Worm (Caenorhabditis elegans) whole organism, L3 larva: Measurements from ENCODE around the gene Y9C9A.16.

Experiments used
- ZK546.5 ChIP-seq: sonication (generic microtip); optimal IDR thresholded peaks from 2 replicates; lab custom pipeline; 2017; ENCODE audit warnings: missing biosample characterization, missing genetic modification characterization
- aly-2 ChIP-seq: fragments of 150-350 bp; optimal IDR thresholded peaks from 2 replicates; lab custom pipeline; 2014; ENCODE audit warnings: missing biosample characterization, missing genetic modification characterization
- ama-1 ChIP-seq: fragments of 150-350 bp; optimal IDR thresholded peaks from 2 replicates; lab custom pipeline; 2018
- ceh-16 ChIP-seq: sonication (generic microtip); optimal IDR thresholded peaks from 2 replicates; lab custom pipeline; 2017; ENCODE audit warnings: missing biosample characterization, missing genetic modification characterization
- ceh-82 ChIP-seq: fragments of 150-350 bp; optimal IDR thresholded peaks from 2 replicates; lab custom pipeline; 2014; ENCODE audit warnings: missing biosample characterization, missing genetic modification characterization
- ceh-9 ChIP-seq: sonication (generic microtip); optimal IDR thresholded peaks from 2 replicates; lab custom pipeline; 2018; ENCODE audit warnings: missing biosample characterization, missing genetic modification characterization
- daf-12 ChIP-seq: fragments of 150-350 bp; optimal IDR thresholded peaks from 2 replicates; lab custom pipeline; 2014; ENCODE audit warnings: missing biosample characterization, missing genetic modification reagents, missing genetic modification characterization
- egl-27 ChIP-seq: sonication (generic microtip); optimal IDR thresholded peaks from 4 replicates; lab custom pipeline; 2017; ENCODE audit warnings: missing biosample characterization, missing genetic modification reagents, missing genetic modification characterization
- egl-5 ChIP-seq: fragments of 150-350 bp; optimal IDR thresholded peaks from 2 replicates; lab custom pipeline; 2017; ENCODE audit warnings: missing biosample characterization, missing genetic modification reagents, missing genetic modification characterization, inconsistent platforms
- elt-1 ChIP-seq: fragments of 150-350 bp; optimal IDR thresholded peaks from 2 replicates; lab custom pipeline; 2014; ENCODE audit warnings: missing biosample characterization, missing genetic modification characterization
- elt-2 ChIP-seq: sonication (generic microtip); optimal IDR thresholded peaks from 2 replicates; lab custom pipeline; 2016; ENCODE audit warnings: missing genetic modification reagents, mild to moderate bottlenecking, missing genetic modification characterization, missing compliant biosample characterization
- eor-1 ChIP-seq, 2 experiments: fragments of 150-350 bp; optimal IDR thresholded peaks; 2 replicates each; lab custom pipeline; 2014 to 2018; ENCODE audit warnings: missing biosample characterization in 2 of 2, missing genetic modification characterization in 2 of 2
- fkh-10 ChIP-seq: sonication (generic microtip); optimal IDR thresholded peaks from 2 replicates; lab custom pipeline; 2017; ENCODE audit warnings: missing biosample characterization, missing genetic modification reagents, missing genetic modification characterization
- fkh-2 ChIP-seq: fragments of 150-350 bp; optimal IDR thresholded peaks from 2 replicates; lab custom pipeline; 2014; ENCODE audit warnings: missing biosample characterization, missing genetic modification reagents, missing genetic modification characterization
- fos-1 ChIP-seq: fragments of 150-350 bp; optimal IDR thresholded peaks from 2 replicates; lab custom pipeline; 2014; ENCODE audit warnings: missing biosample characterization, missing genetic modification characterization
- hmg-11 ChIP-seq: sonication (generic microtip); optimal IDR thresholded peaks from 2 replicates; lab custom pipeline; 2016; ENCODE audit warnings: missing genetic modification characterization, missing compliant biosample characterization
- lin-15B ChIP-seq: fragments of 150-350 bp; optimal IDR thresholded peaks from 2 replicates; lab custom pipeline; 2014; ENCODE audit warnings: missing biosample characterization, missing genetic modification characterization
- lsy-12 ChIP-seq: sonication (generic microtip); optimal IDR thresholded peaks from 2 replicates; lab custom pipeline; 2016; ENCODE audit warnings: mild to moderate bottlenecking, missing genetic modification characterization, missing compliant biosample characterization
- mdl-1 ChIP-seq: fragments of 150-350 bp; optimal IDR thresholded peaks from 2 replicates; lab custom pipeline; 2014; ENCODE audit warnings: missing biosample characterization, missing genetic modification characterization
- nfya-1 ChIP-seq: sonication (generic microtip); optimal IDR thresholded peaks from 2 replicates; lab custom pipeline; 2017; ENCODE audit warnings: missing genetic modification characterization, mild to moderate bottlenecking, missing compliant biosample characterization, antibody characterized with exemption, moderate library complexity; ENCODE audit not compliant: insufficient read depth
- nhr-11 ChIP-seq: fragments of 150-350 bp; optimal IDR thresholded peaks from 2 replicates; lab custom pipeline; 2014; ENCODE audit warnings: missing biosample characterization, missing genetic modification characterization
- nhr-12 ChIP-seq: fragments of 150-350 bp; optimal IDR thresholded peaks from 2 replicates; lab custom pipeline; 2014; ENCODE audit warnings: missing biosample characterization, missing genetic modification characterization
- nhr-23 ChIP-seq: fragments of 150-350 bp; optimal IDR thresholded peaks from 2 replicates; lab custom pipeline; 2014; ENCODE audit warnings: missing biosample characterization, missing genetic modification reagents, missing genetic modification characterization
- nhr-25 ChIP-seq: sonication (generic microtip); optimal IDR thresholded peaks from 2 replicates; lab custom pipeline; 2017; ENCODE audit warnings: missing biosample characterization, missing genetic modification characterization
- nhr-67 ChIP-seq: fragments of 150-350 bp; optimal IDR thresholded peaks from 2 replicates; lab custom pipeline; 2014; ENCODE audit warnings: missing biosample characterization, missing genetic modification characterization
- nhr-77 ChIP-seq: fragments of 150-350 bp; optimal IDR thresholded peaks from 2 replicates; lab custom pipeline; 2014; ENCODE audit warnings: missing biosample characterization, missing genetic modification characterization
- pha-4 ChIP-seq: fragments of 150-350 bp; optimal IDR thresholded peaks from 2 replicates; lab custom pipeline; 2014; ENCODE audit warnings: missing biosample characterization, missing genetic modification reagents, missing genetic modification characterization
- pqm-1 ChIP-seq: fragments of 150-350 bp; optimal IDR thresholded peaks from 2 replicates; lab custom pipeline; 2017; ENCODE audit warnings: missing biosample characterization, missing genetic modification characterization, inconsistent platforms
- sea-2 ChIP-seq: fragments of 150-350 bp; sonication (generic microtip); optimal IDR thresholded peaks from 4 replicates; lab custom pipeline; 2014; ENCODE audit warnings: missing biosample characterization, missing genetic modification reagents, missing genetic modification characterization
- snpc-4 ChIP-seq: fragments of 150-350 bp; optimal IDR thresholded peaks from 2 replicates; lab custom pipeline; 2014; ENCODE audit warnings: missing biosample characterization, missing genetic modification characterization
- unc-39 ChIP-seq: sonication (generic microtip); optimal IDR thresholded peaks from 4 replicates; lab custom pipeline; 2017; ENCODE audit warnings: missing biosample characterization, missing genetic modification characterization
- ztf-11 ChIP-seq: fragments of 150-350 bp; optimal IDR thresholded peaks from 2 replicates; lab custom pipeline; 2014; ENCODE audit warnings: missing biosample characterization, missing genetic modification characterization
- ztf-4 ChIP-seq: fragments of 150-350 bp; optimal IDR thresholded peaks from 2 replicates; lab custom pipeline; 2014; ENCODE audit warnings: missing biosample characterization, missing genetic modification characterization

Y9C9A.16 gene

DNA sequence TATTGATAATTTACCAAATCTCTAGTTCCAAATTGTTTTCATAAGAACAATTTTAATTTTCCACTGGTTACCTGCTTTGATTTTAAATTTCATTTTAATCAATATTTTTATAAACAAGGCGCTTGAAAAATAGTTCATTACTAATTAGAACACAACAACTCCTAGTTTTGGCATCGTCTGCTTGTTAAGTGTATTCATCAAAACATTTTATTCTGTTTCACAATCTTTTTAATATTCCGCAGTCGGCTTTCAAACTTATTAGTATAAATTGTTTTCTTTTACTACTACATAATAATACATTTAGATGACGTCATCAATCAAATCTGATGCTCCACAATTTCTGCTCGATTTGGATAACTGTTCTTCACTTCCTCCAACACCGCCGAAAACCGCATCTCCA, 26.5 kb upstream of the Y9C9A.16 start, which contains the start of gene pes-1:
Gene pes-1 (plus strand): TSS at position 301 of the 400 bp plus-strand sequence.
- TF ChIP-seq hmg-11 (tag; lab: Kevin White, UChicago) (no peak), fos-1 (tag; lab: Kevin White, UChicago) (no peak)
- TF ChIP-seq, all 47 proteins: peak for 0

DNA sequence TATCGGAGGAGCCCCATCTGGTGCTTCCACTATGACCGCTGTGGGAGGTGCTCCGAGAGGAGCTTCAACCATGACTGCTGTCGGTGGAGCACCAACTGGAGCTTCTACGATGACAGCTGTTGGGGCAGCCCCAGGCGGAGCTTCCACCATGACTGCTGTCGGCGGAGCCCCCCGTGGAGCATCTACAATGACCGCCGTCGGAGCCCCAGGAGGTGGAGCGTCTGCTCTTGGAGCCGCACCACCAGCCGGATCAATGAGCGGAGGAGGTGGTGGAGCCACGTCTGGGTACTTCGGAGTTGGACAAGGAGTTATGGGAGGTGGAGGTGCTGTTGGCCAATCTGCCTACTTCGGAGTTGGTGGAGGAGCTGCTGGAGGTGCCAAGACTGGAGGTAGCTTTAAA, 21.0 kb upstream of the Y9C9A.16 start:
- no peak for TF ChIP-seq elt-2 (tag; lab: Kevin White, UChicago)
- no peak for TF ChIP-seq ceh-9 (tag; lab: Kevin White, UChicago)
- TF ChIP-seq eor-1 (tag; optimal IDR thresholded peaks at IDR 0.05; lab: Kevin White, UChicago) = no peak
- no peak for TF ChIP-seq sea-2 (GFP tag; lab: Kevin White, UChicago)
- TF ChIP-seq elt-1 (tag; lab: Kevin White, UChicago) = no peak
- TF ChIP-seq lin-15B (tag; lab: Kevin White, UChicago) = no peak
- TF ChIP-seq pqm-1 (tag; lab: Kevin White, UChicago) = no peak
- no peak for TF ChIP-seq daf-12
- no peak for TF ChIP-seq lsy-12 (tag; lab: Kevin White, UChicago)
- TF ChIP-seq ZK546.5 (tag; lab: Kevin White, UChicago) = no peak
- TF ChIP-seq fkh-10 (GFP tag; lab: Kevin White, UChicago) = no peak
- TF ChIP-seq ceh-82 (tag; lab: Kevin White, UChicago) = no peak
- no peak for TF ChIP-seq ceh-16 (tag; lab: Kevin White, UChicago)

DNA sequence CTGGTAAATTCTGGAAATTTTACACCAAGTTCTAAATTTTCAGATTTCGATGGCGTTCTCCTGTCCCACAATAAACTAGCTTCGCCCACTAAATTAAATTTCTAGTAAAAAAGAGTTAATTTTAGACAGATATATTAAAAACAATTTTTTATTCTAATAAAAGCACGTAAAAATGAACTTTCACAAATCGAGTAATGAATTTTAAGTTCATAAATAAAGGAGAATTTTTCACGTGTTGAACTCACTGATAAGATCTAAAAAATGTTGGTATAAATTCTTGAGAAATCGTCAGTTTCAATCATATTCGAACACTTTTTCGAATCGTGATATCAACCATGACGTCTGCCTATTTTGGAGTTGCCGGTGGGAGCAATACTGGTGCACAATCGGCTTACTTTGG, 19.9 kb upstream of the Y9C9A.16 start, which contains the start of gene ssq-2:
Gene ssq-2 (plus strand): TSS at position 301 of the 400 bp plus-strand sequence.
- no peak for TF ChIP-seq nhr-12 (tag; lab: Kevin White, UChicago)
- TF ChIP-seq nfya-1 (tag; lab: Kevin White, UChicago) = no peak
- no peak for TF ChIP-seq ZK546.5 (tag; lab: Kevin White, UChicago)
- TF ChIP-seq pha-4 = no peak
- no peak for TF ChIP-seq ama-1
- no peak for TF ChIP-seq ceh-16 (tag; lab: Kevin White, UChicago)
- no peak for TF ChIP-seq egl-27
- TF ChIP-seq elt-2 (tag; lab: Kevin White, UChicago) = no peak
- TF ChIP-seq nhr-23 (tag; lab: Kevin White, UChicago) = no peak
- TF ChIP-seq nhr-25 = no peak
- no peak for TF ChIP-seq nhr-11 (tag; lab: Kevin White, UChicago)
- TF ChIP-seq ceh-9 (tag; lab: Kevin White, UChicago) = no peak

DNA sequence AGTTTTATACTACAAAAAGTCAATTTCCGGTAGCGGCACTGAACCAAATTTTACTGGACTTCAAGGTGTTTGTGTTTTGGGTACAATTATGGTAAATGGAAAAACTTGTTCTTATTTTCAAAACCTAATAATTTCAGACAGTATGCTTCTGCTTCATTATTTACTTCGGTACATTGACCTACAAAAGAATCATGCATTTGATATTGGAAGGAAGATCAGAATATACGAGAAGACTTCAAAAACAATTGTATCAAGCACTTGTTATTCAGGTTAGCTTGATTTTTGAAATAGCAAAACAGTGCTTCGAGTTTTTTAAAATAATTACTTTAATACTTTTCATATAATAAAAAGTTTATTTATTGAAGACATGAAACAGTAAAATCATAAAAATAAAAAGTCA, 17.2 kb upstream of the Y9C9A.16 start:
- TF ChIP-seq eor-1 (tag; optimal IDR thresholded peaks at IDR 0.05; lab: Kevin White, UChicago) (no peak), fkh-10 (GFP tag; lab: Kevin White, UChicago) (no peak), nhr-67 (tag; lab: Kevin White, UChicago) (no peak), pqm-1 (tag; lab: Kevin White, UChicago) (no peak), nhr-23 (tag; lab: Kevin White, UChicago) (no peak), nfya-1 (tag; lab: Kevin White, UChicago) (no peak), nhr-77 (tag; lab: Kevin White, UChicago) (no peak), ceh-82 (tag; lab: Kevin White, UChicago) (no peak), unc-39 (no peak), ceh-9 (tag; lab: Kevin White, UChicago) (no peak), lsy-12 (tag; lab: Kevin White, UChicago) (no peak), hmg-11 (tag; lab: Kevin White, UChicago) (no peak), snpc-4 (tag; lab: Kevin White, UChicago) (no peak), ama-1 (no peak)

DNA sequence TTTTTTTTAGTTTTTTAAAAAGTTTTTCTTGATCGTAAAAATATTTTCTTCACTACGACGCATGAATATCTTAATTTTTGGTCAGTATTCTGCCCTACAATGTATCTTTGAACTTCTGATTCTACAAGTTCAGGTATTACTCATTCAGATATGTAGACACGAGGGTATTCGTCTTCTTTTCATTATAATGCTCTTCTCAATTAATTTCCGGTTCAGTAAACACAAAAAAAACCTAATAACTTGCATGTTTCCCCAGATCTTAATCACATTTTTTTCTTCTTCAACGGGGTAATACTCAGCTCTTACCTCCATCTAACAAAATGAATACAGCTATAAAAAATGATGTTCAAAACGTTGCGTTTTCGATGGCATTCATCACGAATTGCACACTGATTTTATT, 16.2 kb upstream of the Y9C9A.16 start, which contains the start of gene str-162:
Gene str-162 (plus strand): TSS at position 301 of the 400 bp plus-strand sequence.
- TF ChIP-seq egl-5 (tag; lab: Kevin White, UChicago) (no peak), egl-27 (no peak), ztf-4 (tag; lab: Kevin White, UChicago) (no peak), ztf-11 (tag; lab: Kevin White, UChicago) (no peak), fkh-2 (no peak), aly-2 (no peak), ama-1 (no peak), snpc-4 (tag; lab: Kevin White, UChicago) (no peak), mdl-1 (tag; lab: Kevin White, UChicago) (no peak)
- TF ChIP-seq, all 47 proteins: peak for 0
